Fruit fly (Drosophila melanogaster) whole organism, embryonic: ENCODE measurements around the gene CG3566.

Experiments
- Blimp-1 ChIP-seq: fragments of 200-800 bp; sonication (Bioruptor generic); optimal IDR thresholded peaks from 3 replicates; lab custom pipeline; 2018; ENCODE audit warnings: missing biosample characterization, missing genetic modification characterization, mild to moderate bottlenecking, moderate library complexity, missing genetic modification reagents
- Bteb2 ChIP-seq: fragments of 200-800 bp; sonication (Bioruptor generic); optimal IDR thresholded peaks from 2 replicates; lab custom pipeline; 2016; ENCODE audit warnings: missing biosample characterization, missing genetic modification characterization
- CG10321 ChIP-seq: fragments of 200-800 bp; sonication (Bioruptor generic); IDR thresholded peaks from 2 replicates; pipeline ENCODE4 v1.3.6; 2022; ENCODE audit warnings: missing biosample characterization, missing genetic modification characterization
- CG10959 ChIP-seq: fragments of 200-800 bp; sonication (Bioruptor generic); IDR thresholded peaks from 2 replicates; pipeline ENCODE4 v1.3.6; 2022; ENCODE audit warnings: missing biosample characterization, missing genetic modification characterization
- CG11695 ChIP-seq: fragments of 200-800 bp; sonication (Bioruptor generic); IDR thresholded peaks from 3 replicates; pipeline ENCODE4 v1.3.6; 2022; ENCODE audit warnings: missing biosample characterization, missing genetic modification characterization
- CG11723 ChIP-seq: fragments of 200-800 bp; sonication (Bioruptor generic); optimal IDR thresholded peaks from 2 replicates; lab custom pipeline; 2017; ENCODE audit warnings: missing biosample characterization, mild to moderate bottlenecking, missing genetic modification characterization
- CG12219 ChIP-seq: fragments of 200-800 bp; sonication (Bioruptor generic); optimal IDR thresholded peaks from 3 replicates; lab custom pipeline; 2018; ENCODE audit warnings: missing biosample characterization, mild to moderate bottlenecking, missing genetic modification characterization
- CG12942 ChIP-seq: fragments of 200-800 bp; sonication (Bioruptor generic); optimal IDR thresholded peaks from 3 replicates; lab custom pipeline; 2016; ENCODE audit warnings: missing biosample characterization, missing genetic modification characterization
- CG14014 ChIP-seq: fragments of 200-800 bp; sonication (Bioruptor generic); IDR thresholded peaks from 2 replicates; pipeline ENCODE4 v1.3.6; 2022; ENCODE audit warnings: missing biosample characterization, missing genetic modification characterization
- CG16813 ChIP-seq: fragments of 200-800 bp; sonication (Bioruptor generic); IDR thresholded peaks from 3 replicates; pipeline ENCODE4 v1.3.6; 2022; ENCODE audit warnings: missing biosample characterization, missing genetic modification characterization; ENCODE audit not compliant: partially characterized antibody
- CG17186 ChIP-seq: fragments of 200-800 bp; sonication (Bioruptor generic); optimal IDR thresholded peaks from 3 replicates; lab custom pipeline; 2017; ENCODE audit warnings: missing biosample characterization, missing genetic modification reagents, missing genetic modification characterization
- CG1792 ChIP-seq: fragments of 200-800 bp; sonication (Bioruptor generic); optimal IDR thresholded peaks from 2 replicates; lab custom pipeline; 2016; ENCODE audit warnings: missing biosample characterization, missing genetic modification characterization
- CG18476 ChIP-seq: fragments of 200-800 bp; sonication (Bioruptor generic); optimal IDR thresholded peaks from 2 replicates; lab custom pipeline; 2016; ENCODE audit warnings: missing biosample characterization, mild to moderate bottlenecking, missing genetic modification characterization
- CG30020 ChIP-seq: fragments of 200-800 bp; optimal IDR thresholded peaks from 2 replicates; lab custom pipeline; 2019; ENCODE audit warnings: missing biosample characterization, mild to moderate bottlenecking, missing genetic modification characterization, moderate library complexity
- CG4617 ChIP-seq: fragments of 200-800 bp; sonication (Bioruptor generic); optimal IDR thresholded peaks from 3 replicates; lab custom pipeline; 2016; ENCODE audit warnings: missing biosample characterization, missing genetic modification characterization, borderline replicate concordance
- CG5180 ChIP-seq: fragments of 200-800 bp; sonication (Bioruptor generic); optimal IDR thresholded peaks from 3 replicates; lab custom pipeline; 2017; ENCODE audit warnings: missing biosample characterization, missing genetic modification characterization, mild to moderate bottlenecking, moderate library complexity, missing genetic modification reagents
- CG5953 ChIP-seq: fragments of 200-800 bp; sonication (Bioruptor generic); IDR thresholded peaks from 2 replicates; pipeline ENCODE4 v1.3.6; 2022; ENCODE audit warnings: missing biosample characterization, missing genetic modification characterization
- CG6272 ChIP-seq: fragments of 200-800 bp; sonication (Bioruptor generic); IDR thresholded peaks from 2 replicates; pipeline ENCODE4 v1.3.6; 2022; ENCODE audit warnings: missing biosample characterization, missing genetic modification characterization
- CG8359 ChIP-seq: fragments of 200-800 bp; sonication (Bioruptor generic); optimal IDR thresholded peaks from 2 replicates; lab custom pipeline; 2017; ENCODE audit warnings: missing biosample characterization, mild to moderate bottlenecking, missing genetic modification characterization, borderline replicate concordance
- Chrac-16 ChIP-seq: fragments of 200-800 bp; sonication (Bioruptor generic); optimal IDR thresholded peaks from 3 replicates; lab custom pipeline; 2016; ENCODE audit warnings: missing biosample characterization, missing genetic modification characterization
- CkIIα-i1 ChIP-seq: fragments of 200-800 bp; sonication (Bioruptor generic); IDR thresholded peaks from 2 replicates; pipeline ENCODE4 v1.3.6; 2022; ENCODE audit warnings: missing biosample characterization, missing genetic modification characterization
- D19A ChIP-seq: fragments of 200-800 bp; optimal IDR thresholded peaks from 3 replicates; lab custom pipeline; 2019; ENCODE audit warnings: missing biosample characterization, mild to moderate bottlenecking, missing genetic modification characterization, moderate library complexity
- D19B ChIP-seq: fragments of 200-800 bp; sonication (Bioruptor generic); optimal IDR thresholded peaks from 2 replicates; lab custom pipeline; 2017; ENCODE audit warnings: missing biosample characterization, mild to moderate bottlenecking, missing genetic modification characterization
- Dek ChIP-seq: fragments of 200-800 bp; sonication (Bioruptor generic); optimal IDR thresholded peaks from 3 replicates; lab custom pipeline; 2019; ENCODE audit warnings: missing biosample characterization, mild to moderate bottlenecking, missing genetic modification characterization, moderate library complexity
- Dfd ChIP-seq, 2 experiments: fragments of >200 bp; optimal IDR thresholded peaks; 2 replicates each; lab custom pipeline; 2017; ENCODE audit warnings: missing biosample characterization in 2 of 2, missing genetic modification characterization in 2 of 2
- E2f2 ChIP-seq: fragments of 200-800 bp; sonication (Bioruptor generic); IDR thresholded peaks from 2 replicates; pipeline ENCODE4 v1.3.6; 2022; ENCODE audit warnings: missing biosample characterization, missing genetic modification characterization
- HLHmδ ChIP-seq: fragments of 200-800 bp; sonication (Bioruptor generic); optimal IDR thresholded peaks from 2 replicates; lab custom pipeline; 2018; ENCODE audit warnings: missing biosample characterization, mild to moderate bottlenecking, missing genetic modification characterization, moderate library complexity
- Hmr ChIP-seq: fragments of 200-800 bp; sonication (Bioruptor generic); optimal IDR thresholded peaks from 3 replicates; lab custom pipeline; 2017; ENCODE audit warnings: mild to moderate bottlenecking, missing biosample characterization, missing genetic modification reagents, missing genetic modification characterization
- Max ChIP-seq: fragments of 200-800 bp; sonication (Bioruptor generic); optimal IDR thresholded peaks from 2 replicates; lab custom pipeline; 2016; ENCODE audit warnings: missing biosample characterization, mild to moderate bottlenecking, missing genetic modification characterization
- Ravus ChIP-seq: fragments of 200-800 bp; sonication (Bioruptor generic); IDR thresholded peaks from 2 replicates; pipeline ENCODE4 v1.3.6; 2022; ENCODE audit warnings: missing biosample characterization, missing genetic modification characterization
- Rx ChIP-seq: fragments of 200-800 bp; sonication (Bioruptor generic); IDR thresholded peaks from 2 replicates; pipeline ENCODE4 v1.3.6; 2022; ENCODE audit warnings: missing biosample characterization, missing genetic modification characterization
- Six4 ChIP-seq: fragments of 200-800 bp; sonication (Bioruptor generic); optimal IDR thresholded peaks from 2 replicates; lab custom pipeline; 2016; ENCODE audit warnings: missing biosample characterization, missing genetic modification characterization
- Trl ChIP-seq, 3 experiments: fragments of >200 bp in 2 of 3; fragments of 200-800 bp in 1 of 3; sonication (Bioruptor generic) in 1 of 3; optimal IDR thresholded peaks; 2 replicates in 1 of 3; 3 replicates in 2 of 3; lab custom pipeline; 2016 to 2017; ENCODE audit warnings: missing biosample characterization in 1 of 3, missing genetic modification characterization in 1 of 3
- abd-A ChIP-seq: fragments of 200-800 bp; sonication (Bioruptor generic); optimal IDR thresholded peaks from 3 replicates; lab custom pipeline; 2019; ENCODE audit warnings: missing biosample characterization, mild to moderate bottlenecking, missing genetic modification characterization, moderate library complexity
- ac ChIP-seq: fragments of 200-800 bp; sonication (Bioruptor generic); optimal IDR thresholded peaks from 3 replicates; lab custom pipeline; 2017; ENCODE audit warnings: missing biosample characterization, mild to moderate bottlenecking, missing genetic modification characterization
- crol ChIP-seq: fragments of 200-800 bp; sonication (Bioruptor generic); IDR thresholded peaks from 2 replicates; pipeline ENCODE4 v1.3.6; 2022; ENCODE audit warnings: missing biosample characterization, missing genetic modification characterization
- dmrt99B ChIP-seq: fragments of 200-800 bp; sonication (Bioruptor generic); optimal IDR thresholded peaks from 2 replicates; lab custom pipeline; 2018; ENCODE audit warnings: missing biosample characterization, mild to moderate bottlenecking, missing genetic modification characterization, moderate library complexity
- esg ChIP-seq: fragments of 200-800 bp; sonication (Bioruptor generic); conservative IDR thresholded peaks from 2 replicates; pipeline ENCODE4 v1.3.6; 2022; ENCODE audit warnings: missing biosample characterization, missing genetic modification characterization
- gem ChIP-seq: fragments of 200-800 bp; sonication (Bioruptor generic); optimal IDR thresholded peaks from 2 replicates; lab custom pipeline; 2019; ENCODE audit warnings: missing biosample characterization, mild to moderate bottlenecking, missing genetic modification characterization, moderate library complexity
- klu ChIP-seq: fragments of 200-800 bp; sonication (Bioruptor generic); IDR thresholded peaks from 2 replicates; pipeline ENCODE4 v1.3.6; 2022; ENCODE audit warnings: missing biosample characterization, missing genetic modification characterization
- kni ChIP-seq: fragments of 200-800 bp; sonication (Bioruptor generic); optimal IDR thresholded peaks from 3 replicates; lab custom pipeline; 2017; ENCODE audit warnings: mild to moderate bottlenecking, missing biosample characterization, missing genetic modification reagents, missing genetic modification characterization
- nau ChIP-seq: fragments of 200-800 bp; sonication (Bioruptor generic); optimal IDR thresholded peaks from 3 replicates; lab custom pipeline; 2017; ENCODE audit warnings: missing biosample characterization, mild to moderate bottlenecking, missing genetic modification characterization, missing genetic modification reagents
- pb ChIP-seq: fragments of 200-800 bp; sonication (Bioruptor generic); optimal IDR thresholded peaks from 3 replicates; lab custom pipeline; 2016; ENCODE audit warnings: missing biosample characterization, missing genetic modification characterization
- ro ChIP-seq: fragments of 200-800 bp; sonication (Bioruptor generic); IDR thresholded peaks from 2 replicates; pipeline ENCODE4 v1.3.6; 2022; ENCODE audit warnings: missing biosample characterization, missing genetic modification characterization
- salm ChIP-seq: fragments of 200-800 bp; sonication (Bioruptor generic); optimal IDR thresholded peaks from 2 replicates; lab custom pipeline; 2018; ENCODE audit warnings: missing biosample characterization, mild to moderate bottlenecking, missing genetic modification characterization
- sqz ChIP-seq: fragments of 200-800 bp; sonication (Bioruptor generic); optimal IDR thresholded peaks from 3 replicates; lab custom pipeline; 2018; ENCODE audit warnings: missing biosample characterization, mild to moderate bottlenecking, missing genetic modification characterization
- stwl ChIP-seq: fragments of 200-800 bp; sonication (Bioruptor generic); optimal IDR thresholded peaks from 3 replicates; lab custom pipeline; 2018; ENCODE audit warnings: missing biosample characterization, mild to moderate bottlenecking, missing genetic modification characterization, moderate library complexity
- sug ChIP-seq: fragments of 200-800 bp; optimal IDR thresholded peaks from 2 replicates; lab custom pipeline; 2019; ENCODE audit warnings: missing biosample characterization, mild to moderate bottlenecking, missing genetic modification characterization, moderate library complexity
- tx ChIP-seq: fragments of 200-800 bp; sonication (Bioruptor generic); optimal IDR thresholded peaks from 2 replicates; lab custom pipeline; 2016; ENCODE audit warnings: missing biosample characterization, missing genetic modification characterization
- vfl ChIP-seq: fragments of 200-800 bp; sonication (Bioruptor generic); optimal IDR thresholded peaks from 2 replicates; lab custom pipeline; 2016; ENCODE audit warnings: missing biosample characterization, missing genetic modification characterization
- yki ChIP-seq: fragments of >200 bp; optimal IDR thresholded peaks from 3 replicates; lab custom pipeline; 2018

CG3566 gene

dm6 chrX:6291083-6291699 lies 14.7 kb upstream of the CG3566 start, which contains the start of the genes Rpt4 and mldr (continued):
- no peak for TF ChIP-seq sqz (GFP tag; lab: Kevin White, UChicago)
- no peak for TF ChIP-seq abd-A (tag; lab: Kevin White, UChicago)
- TF ChIP-seq CG16813 = no peak
- TF ChIP-seq ac (GFP tag; lab: Kevin White, UChicago) = no peak
- no peak for TF ChIP-seq Dek (tag; lab: Kevin White, UChicago)
- no peak for TF ChIP-seq esg (GFP tag; lab: Robert Waterston, UW)
- no peak for TF ChIP-seq CG12942 (GFP tag; lab: Kevin White, UChicago)
- TF ChIP-seq yki (lab: Kevin White, UChicago) = no peak
- TF ChIP-seq HLHmδ (GFP tag; lab: Kevin White, UChicago) = no peak
- TF ChIP-seq Rx (GFP tag; lab: Robert Waterston, UW) = no peak
- TF ChIP-seq gem (tag; lab: Kevin White, UChicago) = no peak
- TF ChIP-seq CG17186 (GFP tag; lab: Kevin White, UChicago) = peak; percentile 56
- no peak for TF ChIP-seq vfl (GFP tag; lab: Kevin White, UChicago)
- TF ChIP-seq Trl (optimal IDR thresholded peaks at IDR 0.05; lab: Kevin White, UChicago) = no peak
- TF ChIP-seq Trl (GFP tag; optimal IDR thresholded peaks at IDR 0.05; lab: Kevin White, UChicago) = no peak
- TF ChIP-seq E2f2 (GFP tag; lab: Robert Waterston, UW) = peak; percentile 48; the same call in 1 of the 2 replicates
- TF ChIP-seq ro (GFP tag; lab: Robert Waterston, UW) = no peak
- TF ChIP-seq klu (GFP tag; lab: Robert Waterston, UW) = no peak
- no peak for TF ChIP-seq CG11695 (GFP tag; lab: Robert Waterston, UW)
- TF ChIP-seq Max = no peak
- TF ChIP-seq stwl = peak; percentile 38
- no peak for TF ChIP-seq CG8359 (GFP tag; lab: Kevin White, UChicago)
- TF ChIP-seq CG6272 = no peak
- TF ChIP-seq Bteb2 = no peak
- TF ChIP-seq CG11723 = no peak
- TF ChIP-seq kni = no peak
- TF ChIP-seq CG14014 (GFP tag; lab: Robert Waterston, UW) = no peak
- no peak for TF ChIP-seq Six4
- TF ChIP-seq salm (tag; lab: Kevin White, UChicago) = no peak
- no peak for TF ChIP-seq CkIIα-i1 (GFP tag; lab: Robert Waterston, UW)
- TF ChIP-seq Dfd (GFP tag; optimal IDR thresholded peaks at IDR 0.05; lab: Kevin White, UChicago) = no peak
- TF ChIP-seq crol (GFP tag; lab: Robert Waterston, UW) = no peak
- TF ChIP-seq CG10959 = no peak
- TF ChIP-seq Chrac-16 (GFP tag; lab: Kevin White, UChicago) = no peak
- no peak for TF ChIP-seq D19B (GFP tag; lab: Kevin White, UChicago)
- no peak for TF ChIP-seq Hmr (GFP tag; lab: Kevin White, UChicago)
- peak; percentile 95 for TF ChIP-seq CG4617 (GFP tag; lab: Kevin White, UChicago)
- no peak for TF ChIP-seq D19A (tag; lab: Kevin White, UChicago)
- TF ChIP-seq CG5180 (GFP tag; lab: Kevin White, UChicago) = no peak
- TF ChIP-seq Ravus = no peak
- TF ChIP-seq pb (GFP tag; lab: Kevin White, UChicago) = no peak
- TF ChIP-seq CG5953 = no peak
- TF ChIP-seq CG1792 (GFP tag; lab: Kevin White, UChicago) = no peak
- TF ChIP-seq sug (tag; lab: Kevin White, UChicago) = peak; percentile 0
- TF ChIP-seq CG12219 (GFP tag; lab: Kevin White, UChicago) = no peak
- no peak for TF ChIP-seq dmrt99B
- no peak for TF ChIP-seq CG30020
- TF ChIP-seq Blimp-1 = no peak
- TF ChIP-seq CG18476 (GFP tag; lab: Kevin White, UChicago) = no peak
- no peak for TF ChIP-seq nau
- TF ChIP-seq CG10321 (GFP tag; lab: Robert Waterston, UW) = no peak
- TF ChIP-seq tx (GFP tag; lab: Kevin White, UChicago) = no peak
